Worm (Caenorhabditis elegans): ENCODE data around the gene Y73F8A.36.

- TF ChIP-seq fos-1 (tag; optimal IDR thresholded peaks at IDR 0.05) = no peak
- TF ChIP-seq snpc-4 (tag; optimal IDR thresholded peaks at IDR 0.05) = no peak
- no peak for TF ChIP-seq nhr-6 (tag; optimal IDR thresholded peaks at IDR 0.05)
- TF ChIP-seq nhr-11 (tag; optimal IDR thresholded peaks at IDR 0.05) = no peak
- TF ChIP-seq zag-1 (tag; optimal IDR thresholded peaks at IDR 0.05) = no peak
- TF ChIP-seq elt-3 (tag; optimal IDR thresholded peaks at IDR 0.05) = no peak
- TF ChIP-seq nhr-237 (tag; optimal IDR thresholded peaks at IDR 0.05) = no peak
- TF ChIP-seq gmeb-1 (tag; optimal IDR thresholded peaks at IDR 0.05) = no peak
- no peak for TF ChIP-seq alr-1 (tag; optimal IDR thresholded peaks at IDR 0.05)
- TF ChIP-seq unc-62 (GFP tag; optimal IDR thresholded peaks at IDR 0.05) = no peak
These were observed 13.8 kb downstream of the Y73F8A.36 start, which contains the start of gene Y73F8A.5 for ce11 chrIV:15259548-15259947.

Measured in whole organism, L2 larva.